Fruit fly (Drosophila melanogaster): Measurements from ENCODE around the gene CG12268.

CG12268 gene

dm6 chr3R:23986479-23986930 lies 38.3 kb upstream of the CG12268 start, which contains the start of the genes CG13603 and CG5902 (continued):
- TF ChIP-seq lz (GFP tag; optimal IDR thresholded peaks at IDR 0.05), result no peak
- TF ChIP-seq CG11902 (GFP tag; optimal IDR thresholded peaks at IDR 0.05), result no peak
- TF ChIP-seq fd85E (GFP tag; optimal IDR thresholded peaks at IDR 0.05), result no peak
- TF ChIP-seq CG11762 (GFP tag; optimal IDR thresholded peaks at IDR 0.05; ENCODE audit: insufficient read depth), result no peak
- peak; percentile 31 for TF ChIP-seq spab (GFP tag; optimal IDR thresholded peaks at IDR 0.05)
- peak; percentile 29 for TF ChIP-seq CG6792 (GFP tag; optimal IDR thresholded peaks at IDR 0.05)
- TF ChIP-seq dac (GFP tag; optimal IDR thresholded peaks at IDR 0.05), result no peak

dm6 chr3R:23981645-23982044 lies 33.4 kb upstream of the CG12268 start:
- TF ChIP-seq OdsH (GFP tag; optimal IDR thresholded peaks at IDR 0.05) (no peak), CG9139 (GFP tag; optimal IDR thresholded peaks at IDR 0.05) (no peak), Eip93F (GFP tag; optimal IDR thresholded peaks at IDR 0.05) (no peak), spab (GFP tag; optimal IDR thresholded peaks at IDR 0.05) (no peak), ss (GFP tag; optimal IDR thresholded peaks at IDR 0.05) (no peak), CG3919 (GFP tag; optimal IDR thresholded peaks at IDR 0.05) (no peak), Sox102F (GFP tag; optimal IDR thresholded peaks at IDR 0.05) (no peak), svp (GFP tag) (no peak), cyc (GFP tag; optimal IDR thresholded peaks at IDR 0.05) (no peak), Met (GFP tag; optimal IDR thresholded peaks at IDR 0.05) (no peak), Lpt (GFP tag; optimal IDR thresholded peaks at IDR 0.05) (no peak), dac (GFP tag; optimal IDR thresholded peaks at IDR 0.05) (no peak), CG6163 (GFP tag; IDR thresholded peaks at IDR 0.05) (no peak)

dm6 chr3R:23971764-23972163 lies 23.5 kb upstream of the CG12268 start:
- TF ChIP-seq CG8319 (GFP tag; optimal IDR thresholded peaks at IDR 0.05) (no peak), CG34406 (GFP tag; optimal IDR thresholded peaks at IDR 0.05) (no peak), CG6792 (GFP tag; optimal IDR thresholded peaks at IDR 0.05) (no peak), CG11294 (GFP tag; IDR thresholded peaks at IDR 0.05) (no peak), Sox102F (GFP tag; optimal IDR thresholded peaks at IDR 0.05) (no peak), fd59A (GFP tag; optimal IDR thresholded peaks at IDR 0.05) (no peak), Met (GFP tag; optimal IDR thresholded peaks at IDR 0.05) (no peak), cyc (GFP tag; optimal IDR thresholded peaks at IDR 0.05) (no peak), eg (GFP tag; IDR thresholded peaks at IDR 0.05) (no peak), dac (GFP tag; optimal IDR thresholded peaks at IDR 0.05) (no peak), achi (GFP tag; optimal IDR thresholded peaks at IDR 0.05) (no peak), Smox (GFP tag; optimal IDR thresholded peaks at IDR 0.05) (no peak), Hr4 (GFP tag; optimal IDR thresholded peaks at IDR 0.05) (no peak), salr (GFP tag; optimal IDR thresholded peaks at IDR 0.05) (no peak), CG6276 (GFP tag; optimal IDR thresholded peaks at IDR 0.05) (no peak), fd85E (GFP tag; optimal IDR thresholded peaks at IDR 0.05) (no peak)

dm6 chr3R:23971208-23971607 lies 23.0 kb upstream of the CG12268 start:
- TF ChIP-seq Sox102F (GFP tag; optimal IDR thresholded peaks at IDR 0.05) (no peak), fd59A (GFP tag; optimal IDR thresholded peaks at IDR 0.05) (no peak), CG10631 (GFP tag; optimal IDR thresholded peaks at IDR 0.05) (no peak), Eip75B (GFP tag; optimal IDR thresholded peaks at IDR 0.05) (no peak), Lpt (GFP tag; optimal IDR thresholded peaks at IDR 0.05) (no peak), svp (GFP tag) (no peak), Hr38 (GFP tag; optimal IDR thresholded peaks at IDR 0.05) (no peak), Eip78C (GFP tag) (no peak), CG1621 (tag; optimal IDR thresholded peaks at IDR 0.05) (no peak)

dm6 chr3R:23969449-23969848 lies 21.2 kb upstream of the CG12268 start:
- TF ChIP-seq CG10631 (GFP tag; optimal IDR thresholded peaks at IDR 0.05), result peak; percentile 1
- TF ChIP-seq Ets21C (GFP tag; optimal IDR thresholded peaks at IDR 0.05), result no peak
- peak; percentile 17 for TF ChIP-seq Ets96B (tag; optimal IDR thresholded peaks at IDR 0.05)
- peak; percentile 13 for TF ChIP-seq CG32006 (GFP tag; optimal IDR thresholded peaks at IDR 0.05)
- no peak for TF ChIP-seq CG6808 (GFP tag; optimal IDR thresholded peaks at IDR 0.05)
- TF ChIP-seq CG11902 (GFP tag; optimal IDR thresholded peaks at IDR 0.05), result peak; percentile 0
- peak; percentile 7 for TF ChIP-seq achi (GFP tag; optimal IDR thresholded peaks at IDR 0.05)
- no peak for TF ChIP-seq salr (GFP tag; optimal IDR thresholded peaks at IDR 0.05)
- TF ChIP-seq CG10669 (GFP tag; optimal IDR thresholded peaks at IDR 0.05), result peak; percentile 26
- TF ChIP-seq CG8632 (GFP tag; optimal IDR thresholded peaks at IDR 0.05), result peak; percentile 24
